Worm (Caenorhabditis elegans): ENCODE measurements around the gene K11D12.12.

Gene K11D12.12

DNA sequence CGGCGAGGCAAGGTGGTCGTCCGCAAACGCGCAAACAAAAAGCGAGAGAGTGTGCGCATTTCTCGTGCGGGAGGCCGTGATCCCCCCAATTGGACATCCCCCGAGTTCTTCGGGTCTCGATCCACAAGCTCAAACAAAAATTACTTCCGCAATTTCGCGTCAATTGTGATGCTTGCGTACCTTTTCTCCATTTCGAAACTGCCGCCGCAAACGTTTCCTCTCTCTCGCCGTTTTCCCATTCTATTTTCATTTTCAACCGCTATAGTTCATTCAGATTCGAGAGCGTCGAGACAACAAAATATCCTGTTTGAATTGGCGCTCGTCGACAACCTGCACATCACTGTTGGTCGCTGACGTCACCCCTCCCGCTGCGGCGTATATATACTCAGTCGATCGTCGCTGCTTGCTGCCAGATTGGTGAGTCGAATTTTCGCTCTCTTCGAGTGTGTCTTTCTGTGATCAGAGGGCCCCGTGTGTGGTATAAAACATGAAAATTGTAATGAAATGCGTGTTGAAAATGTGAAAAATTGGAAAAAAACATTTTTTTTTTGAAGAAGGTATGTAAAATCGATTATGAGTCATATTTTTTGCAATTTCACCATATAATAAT, 2.6 kb upstream of the K11D12.12 start, which contains the start of the genes pqn-51 and K11D12.14:
TSS of gene pqn-51 (plus strand) at position 275 of the 610 bp plus-strand sequence.
TSS of gene K11D12.14 (plus strand) at position 304 of the 610 bp plus-strand sequence.
- TF ChIP-seq lim-7 (GFP tag; IDR thresholded peaks at IDR 0.05) (0 out of 2 replicates have a peak, but pooled peaks have one; percentile 10), zfp-3 (GFP tag; conservative IDR thresholded peaks at IDR 0.05) (peak; percentile 75; the same call in 1 of the 2 replicates), dpl-1 (GFP tag; optimal IDR thresholded peaks at IDR 0.05) (peak; percentile 90), ZK337.2 (GFP tag; IDR thresholded peaks at IDR 0.05) (peak; percentile 69), F10B5.3 (tag; optimal IDR thresholded peaks at IDR 0.05) (peak; percentile 79), lin-29 (GFP tag; IDR thresholded peaks at IDR 0.05) (peak; percentile 87), nhr-77 (tag; optimal IDR thresholded peaks at IDR 0.05) (peak; percentile 77), ceh-20 (GFP tag; IDR thresholded peaks at IDR 0.05) (peak; percentile 97), unc-130 (GFP tag; optimal IDR thresholded peaks at IDR 0.05) (peak; percentile 7), ceh-32 (tag; optimal IDR thresholded peaks at IDR 0.05; ENCODE audit: poor library complexity) (peak; percentile 21), madf-5 (GFP tag; IDR thresholded peaks at IDR 0.05) (0 out of 4 replicates have a peak, but pooled peaks of 1 of the 2 experiments have one; percentile 5), snpc-1.2 (GFP tag; IDR thresholded peaks at IDR 0.05) (peak; percentile 70), dmd-8 (GFP tag; IDR thresholded peaks at IDR 0.05) (0 out of 2 replicates have a peak, but pooled peaks have one; percentile 64), lin-39 (tag; optimal IDR thresholded peaks at IDR 0.05) (no peak), lin-15B (tag; optimal IDR thresholded peaks at IDR 0.05) (peak; percentile 31), aha-1 (tag) (peak; percentile 87), nhr-6 (tag; optimal IDR thresholded peaks at IDR 0.05) (peak; percentile 81), mxl-2 (GFP tag; conservative IDR thresholded peaks at IDR 0.05) (peak; percentile 33; the same call in 1 of the 2 replicates), hlh-11 (tag; optimal IDR thresholded peaks at IDR 0.05) (peak; percentile 95), lsy-2 (tag; optimal IDR thresholded peaks at IDR 0.05) (peak; percentile 81 to 92), daf-16 (GFP tag; optimal IDR thresholded peaks at IDR 0.05) (peak; percentile 48 to 74), daf-16 (tag; optimal IDR thresholded peaks at IDR 0.05) (peak; percentile 81), ztf-11 (tag; optimal IDR thresholded peaks at IDR 0.05) (no peak), aly-2 (tag; optimal IDR thresholded peaks at IDR 0.05) (peak; percentile 22), madf-9 (GFP tag; conservative IDR thresholded peaks at IDR 0.05) (peak; percentile 83), arid-1 (GFP tag; conservative IDR thresholded peaks at IDR 0.05) (peak; percentile 78; the same call in 1 of the 2 replicates), zag-1 (tag; optimal IDR thresholded peaks at IDR 0.05) (no peak), ama-1 (optimal IDR thresholded peaks at IDR 0.05) (peak; percentile 98), egl-43 (GFP tag; IDR thresholded peaks at IDR 0.05) (peak; percentile 97), F37D6.2 (tag; optimal IDR thresholded peaks at IDR 0.05) (peak; percentile 91), tag-97 (GFP tag; IDR thresholded peaks at IDR 0.05) (no peak), ces-1 (GFP tag; optimal IDR thresholded peaks at IDR 0.05) (no peak), nhr-10 (tag; optimal IDR thresholded peaks at IDR 0.05) (peak; percentile 54), cey-2 (tag; optimal IDR thresholded peaks at IDR 0.05; ENCODE audit: borderline replicate concordance, insufficient read depth) (no peak), spr-3 (GFP tag; optimal IDR thresholded peaks at IDR 0.05) (peak; percentile 61), hmg-1.1 (GFP tag; IDR thresholded peaks at IDR 0.05) (peak; percentile 91), Y5F2A.4 (GFP tag; optimal IDR thresholded peaks at IDR 0.05) (no peak), lin-13 (GFP tag; optimal IDR thresholded peaks at IDR 0.05) (peak; percentile 93), zfp-2 (tag; optimal IDR thresholded peaks at IDR 0.05) (peak; percentile 73), Y105C5A.15 (GFP tag; IDR thresholded peaks at IDR 0.05) (0 out of 2 replicates have a peak, but pooled peaks have one; percentile 54), mdl-1 (tag; optimal IDR thresholded peaks at IDR 0.05) (peak; percentile 18 to 67), dmd-9 (GFP tag; IDR thresholded peaks at IDR 0.05) (no peak), ztf-7 (tag; optimal IDR thresholded peaks at IDR 0.05) (peak; percentile 55), ceh-44 (GFP tag; IDR thresholded peaks at IDR 0.05) (peak; percentile 98), egl-27 (tag; optimal IDR thresholded peaks at IDR 0.05) (no peak), lin-38 (GFP tag; IDR thresholded peaks at IDR 0.05) (peak; percentile 93), php-3 (GFP tag; IDR thresholded peaks at IDR 0.05) (peak; percentile 71; the same call in 1 of the 2 replicates), F26F4.8 (GFP tag; conservative IDR thresholded peaks at IDR 0.05) (no peak), nhr-42 (GFP tag; IDR thresholded peaks at IDR 0.05) (peak; percentile 93), dmd-6 (GFP tag; IDR thresholded peaks at IDR 0.05) (peak; percentile 90)
